Worm (Caenorhabditis elegans) whole organism, L1 larva: ENCODE results near the gene sth-1.

ENCODE experiments used
- C16A3.4 ChIP-seq: fragments of 150-350 bp; optimal IDR thresholded peaks from 2 replicates; lab custom pipeline; 2014; ENCODE audit warnings: missing biosample characterization, missing genetic modification characterization
- F16B12.6 ChIP-seq: fragments of 150-350 bp; optimal IDR thresholded peaks from 2 replicates; lab custom pipeline; 2014; ENCODE audit warnings: missing biosample characterization, missing genetic modification characterization
- aha-1 ChIP-seq: fragments of 150-350 bp; optimal IDR thresholded peaks from 2 replicates; lab custom pipeline; 2014; ENCODE audit warnings: missing biosample characterization, missing genetic modification characterization
- alr-1 ChIP-seq: fragments of 200-800 bp; sonication (Bioruptor generic); optimal IDR thresholded peaks from 2 replicates; lab custom pipeline; 2018; ENCODE audit warnings: borderline replicate concordance, mild to moderate bottlenecking, missing genetic modification characterization, missing compliant biosample characterization
- ama-1 ChIP-seq: fragments of 150-350 bp; optimal IDR thresholded peaks from 2 replicates; lab custom pipeline; 2014
- ces-1 ChIP-seq: fragments of 150-350 bp; optimal IDR thresholded peaks from 2 replicates; lab custom pipeline; 2014; ENCODE audit warnings: missing biosample characterization, missing genetic modification reagents, missing genetic modification characterization
- dsc-1 ChIP-seq: sonication (generic microtip); optimal IDR thresholded peaks from 2 replicates; lab custom pipeline; 2016; ENCODE audit warnings: mild to moderate bottlenecking, missing genetic modification characterization, missing compliant biosample characterization
- efl-1 ChIP-seq, 4 experiments: fragments of 150-350 bp; optimal IDR thresholded peaks in 3 of 4; peaks in 1 of 4; 1 replicate in 1 of 4; 2 replicates in 3 of 4; lab custom pipeline; 2014; ENCODE audit warnings: missing biosample characterization in 2 of 4, missing genetic modification characterization in 2 of 4, missing genetic modification reagents in 2 of 4
- efl-3 ChIP-seq: fragments of 200-800 bp; sonication (Bioruptor generic); optimal IDR thresholded peaks from 2 replicates; lab custom pipeline; 2018; ENCODE audit warnings: mild to moderate bottlenecking, missing genetic modification characterization, missing compliant biosample characterization
- egl-27 ChIP-seq, 2 experiments: fragments of 150-350 bp in 1 of 2; sonication (generic microtip); optimal IDR thresholded peaks; 3 replicates each; lab custom pipeline; 2017 to 2018; ENCODE audit warnings: missing biosample characterization in 2 of 2, missing genetic modification characterization in 2 of 2, missing genetic modification reagents in 2 of 2
- fkh-4 ChIP-seq: sonication (generic microtip); optimal IDR thresholded peaks from 2 replicates; lab custom pipeline; 2016; ENCODE audit warnings: missing compliant biosample characterization, missing genetic modification characterization, borderline replicate concordance
- hlh-17 ChIP-seq: fragments of 200-800 bp; sonication (Bioruptor generic); optimal IDR thresholded peaks from 2 replicates; lab custom pipeline; 2018; ENCODE audit warnings: missing genetic modification characterization, mild to moderate bottlenecking, missing compliant biosample characterization, moderate library complexity, borderline replicate concordance
- hlh-4 ChIP-seq: sonication (generic microtip); optimal IDR thresholded peaks from 2 replicates; lab custom pipeline; 2016; ENCODE audit warnings: mild to moderate bottlenecking, missing genetic modification characterization, missing compliant biosample characterization
- irx-1 ChIP-seq: sonication (generic microtip); optimal IDR thresholded peaks from 2 replicates; lab custom pipeline; 2016; ENCODE audit warnings: missing genetic modification characterization, missing compliant biosample characterization
- lin-13 ChIP-seq: fragments of 150-350 bp; optimal IDR thresholded peaks from 2 replicates; lab custom pipeline; 2014; ENCODE audit warnings: missing biosample characterization, missing genetic modification reagents, missing genetic modification characterization
- lir-3 ChIP-seq: sonication (generic microtip); optimal IDR thresholded peaks from 2 replicates; lab custom pipeline; 2016; ENCODE audit warnings: mild to moderate bottlenecking, missing genetic modification characterization, moderate library complexity, missing compliant biosample characterization; ENCODE audit not compliant: poor library complexity
- lsy-2 ChIP-seq, 2 experiments: fragments of 150-350 bp; optimal IDR thresholded peaks; 2 replicates each; lab custom pipeline; 2014; ENCODE audit warnings: missing biosample characterization in 2 of 2, missing genetic modification characterization in 2 of 2
- mab-9 ChIP-seq: fragments of 200-800 bp; sonication (Bioruptor generic); IDR thresholded peaks from 2 replicates; pipeline ENCODE4 v1.3.6; 2022; ENCODE audit warnings: missing genetic modification reagents, missing genetic modification characterization, missing compliant biosample characterization
- mdl-1 ChIP-seq, 2 experiments: fragments of 150-350 bp; optimal IDR thresholded peaks; 2 replicates each; lab custom pipeline; 2014 to 2017; ENCODE audit warnings: missing biosample characterization in 2 of 2, missing genetic modification characterization in 2 of 2, inconsistent platforms in 1 of 2
- mep-1 ChIP-seq: fragments of 150-350 bp; optimal IDR thresholded peaks from 2 replicates; lab custom pipeline; 2014; ENCODE audit warnings: missing biosample characterization, missing genetic modification characterization
- nhr-12 ChIP-seq: sonication (generic microtip); optimal IDR thresholded peaks from 2 replicates; lab custom pipeline; 2017; ENCODE audit warnings: missing biosample characterization, missing genetic modification characterization
- nhr-19 ChIP-seq: fragments of 200-800 bp; sonication (Bioruptor generic); conservative IDR thresholded peaks from 2 replicates; pipeline ENCODE4 v1.3.6; 2022; ENCODE audit warnings: missing genetic modification characterization, missing compliant biosample characterization
- nhr-28 ChIP-seq: fragments of 150-350 bp; optimal IDR thresholded peaks from 2 replicates; lab custom pipeline; 2014; ENCODE audit warnings: missing biosample characterization, missing genetic modification characterization
- nhr-47 ChIP-seq: sonication (generic microtip); optimal IDR thresholded peaks from 2 replicates; lab custom pipeline; 2016; ENCODE audit warnings: mild to moderate bottlenecking, missing genetic modification characterization, moderate library complexity, missing compliant biosample characterization
- nhr-71 ChIP-seq: sonication (generic microtip); optimal IDR thresholded peaks from 2 replicates; lab custom pipeline; 2016; ENCODE audit warnings: mild to moderate bottlenecking, missing genetic modification characterization, moderate library complexity, missing compliant biosample characterization
- nhr-85 ChIP-seq: sonication (generic microtip); peaks from one replicate; lab custom pipeline; 2016; ENCODE audit warnings: missing genetic modification characterization, inconsistent platforms, missing compliant biosample characterization
- nhr-90 ChIP-seq: sonication (generic microtip); optimal IDR thresholded peaks from 2 replicates; lab custom pipeline; 2016; ENCODE audit warnings: mild to moderate bottlenecking, missing genetic modification characterization, missing compliant biosample characterization; ENCODE audit not compliant: poor library complexity
- pqm-1 ChIP-seq: sonication (generic microtip); optimal IDR thresholded peaks from 3 replicates; lab custom pipeline; 2017; ENCODE audit warnings: missing biosample characterization, missing genetic modification characterization
- snu-23 ChIP-seq: sonication (generic microtip); optimal IDR thresholded peaks from 2 replicates; lab custom pipeline; 2016; ENCODE audit warnings: missing genetic modification characterization, missing compliant biosample characterization
- sptf-1 ChIP-seq: fragments of 150-350 bp; optimal IDR thresholded peaks from 2 replicates; lab custom pipeline; 2014; ENCODE audit warnings: missing biosample characterization, missing genetic modification characterization
- sup-37 ChIP-seq: fragments of 200-800 bp; sonication (Bioruptor generic); optimal IDR thresholded peaks from 2 replicates; lab custom pipeline; 2018; ENCODE audit warnings: mild to moderate bottlenecking, missing genetic modification characterization, missing compliant biosample characterization
- unc-86 ChIP-seq: sonication (generic microtip); optimal IDR thresholded peaks from 2 replicates; lab custom pipeline; 2016; ENCODE audit warnings: missing genetic modification characterization, missing compliant biosample characterization
- unc-98 ChIP-seq: fragments of 200-800 bp; sonication (Bioruptor generic); IDR thresholded peaks from 2 replicates; pipeline ENCODE4 v1.3.6; 2022; ENCODE audit warnings: missing genetic modification characterization, missing compliant biosample characterization
- vab-15 ChIP-seq: sonication (generic microtip); optimal IDR thresholded peaks from 2 replicates; lab custom pipeline; 2017; ENCODE audit warnings: missing genotype, mild to moderate bottlenecking, missing genetic modification characterization, missing compliant biosample characterization

The sth-1 gene

DNA sequence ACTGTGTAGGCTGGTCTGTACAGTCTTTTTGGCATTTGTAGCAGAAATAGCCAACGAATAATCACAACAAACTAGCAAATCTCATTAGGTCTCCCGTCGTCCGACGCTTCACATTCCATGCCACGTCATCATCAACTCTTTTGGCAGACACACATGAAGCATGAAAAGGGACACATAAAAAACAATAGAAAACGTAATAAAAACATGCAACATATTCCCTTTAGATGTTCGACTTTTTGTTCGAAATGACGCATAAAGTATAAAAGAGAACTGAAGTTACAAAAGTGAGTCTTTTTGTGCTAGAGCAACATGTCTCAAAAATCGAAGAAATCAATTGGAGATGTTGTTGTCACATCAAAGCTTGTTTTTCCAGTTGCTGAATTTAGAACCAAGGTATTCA lies at the start of gene sth-1:
Gene sth-1 (plus strand): TSS at position 301 of the 400 bp plus-strand sequence.
- no peak for TF ChIP-seq efl-3
- TF ChIP-seq nhr-85 (tag; lab: Kevin White, UChicago): no peak

DNA sequence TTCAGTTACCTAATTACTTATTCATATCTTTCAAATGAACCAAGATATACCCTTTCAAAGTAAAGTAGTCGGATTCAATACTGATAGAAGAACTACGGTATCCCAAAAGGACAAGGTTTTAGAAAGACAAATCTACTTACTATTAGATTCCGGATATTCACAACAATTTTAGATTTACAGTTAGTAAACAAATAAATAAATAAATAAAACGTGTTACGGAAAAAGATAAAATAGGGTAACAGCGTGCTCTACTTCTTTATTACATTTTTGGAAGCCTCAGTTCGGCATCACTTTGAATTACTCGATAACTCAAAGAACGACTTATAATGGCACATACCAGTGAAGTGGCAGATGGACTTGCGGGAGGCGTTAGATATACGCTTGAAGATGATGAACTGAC lies 47.0 kb upstream of the sth-1 start, which contains the start of gene Y97E10AR.8:
Gene Y97E10AR.8 (plus strand): TSS at position 301 of the 400 bp plus-strand sequence.
- TF ChIP-seq F16B12.6 (no peak), alr-1 (tag; lab: Kevin White, UChicago) (no peak), sup-37 (GFP tag; lab: Kevin White, UChicago) (no peak), lsy-2 (tag; optimal IDR thresholded peaks at IDR 0.05; lab: Kevin White, UChicago) (no peak), efl-3 (no peak), nhr-85 (tag; lab: Kevin White, UChicago) (no peak), mdl-1 (tag; optimal IDR thresholded peaks at IDR 0.05; lab: Kevin White, UChicago) (no peak), pqm-1 (tag; lab: Kevin White, UChicago) (no peak), mab-9 (GFP tag; lab: Robert Waterston, UW) (no peak), hlh-17 (GFP tag; lab: Kevin White, UChicago) (no peak), fkh-4 (tag; lab: Kevin White, UChicago) (no peak), sptf-1 (tag; lab: Kevin White, UChicago) (no peak), lin-13 (GFP tag; lab: Kevin White, UChicago) (no peak), ces-1 (GFP tag; lab: Kevin White, UChicago) (no peak), unc-86 (tag; lab: Kevin White, UChicago) (no peak)

DNA sequence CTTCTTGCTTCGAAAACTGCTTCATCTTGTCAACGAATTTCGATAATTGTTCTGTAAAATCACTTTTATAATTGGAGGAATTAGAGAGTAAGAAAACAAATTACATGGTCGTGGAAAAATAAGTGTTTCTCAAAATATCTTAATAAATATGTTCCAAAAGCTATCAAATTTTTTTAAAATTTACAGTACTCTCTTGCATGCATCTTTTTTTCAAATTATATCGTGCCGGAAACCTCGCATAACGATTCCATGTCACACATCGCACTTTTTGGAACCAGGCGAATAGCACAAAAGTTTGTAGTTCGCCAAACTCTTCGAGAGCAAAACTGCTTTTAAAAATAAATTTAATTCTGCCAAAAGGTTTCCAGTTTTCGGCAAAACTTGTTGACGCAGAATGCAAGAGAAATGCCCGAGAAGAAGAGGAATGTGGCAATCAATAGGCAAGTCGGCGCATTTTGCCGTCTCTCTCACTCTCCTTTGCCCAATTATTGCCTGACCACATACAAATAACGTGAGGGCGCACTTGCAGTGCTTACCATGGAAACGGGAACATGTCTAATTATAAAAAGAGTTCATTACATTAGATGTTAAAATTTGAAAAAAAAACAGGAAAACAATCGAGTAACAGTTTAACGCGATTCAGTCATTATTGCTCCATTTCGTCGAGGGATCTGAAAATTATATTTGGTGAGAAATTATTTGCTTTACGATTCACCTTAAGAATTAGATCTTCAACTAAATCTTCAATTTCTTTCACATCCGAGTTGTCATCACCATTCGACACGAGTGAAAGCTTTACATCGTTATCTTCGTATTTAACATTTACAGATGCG lies 44.3 kb upstream of the sth-1 start, which contains the start of gene Y97E10AR.3:
Gene Y97E10AR.3 (minus strand): TSS at position 51 of the 833 bp plus-strand sequence.
- TF ChIP-seq nhr-47 (tag; lab: Kevin White, UChicago) (no peak), nhr-12 (tag; lab: Kevin White, UChicago) (no peak), vab-15 (tag; lab: Kevin White, UChicago) (no peak), nhr-71 (tag; lab: Kevin White, UChicago) (no peak), snu-23 (GFP tag; lab: Kevin White, UChicago) (no peak)

DNA sequence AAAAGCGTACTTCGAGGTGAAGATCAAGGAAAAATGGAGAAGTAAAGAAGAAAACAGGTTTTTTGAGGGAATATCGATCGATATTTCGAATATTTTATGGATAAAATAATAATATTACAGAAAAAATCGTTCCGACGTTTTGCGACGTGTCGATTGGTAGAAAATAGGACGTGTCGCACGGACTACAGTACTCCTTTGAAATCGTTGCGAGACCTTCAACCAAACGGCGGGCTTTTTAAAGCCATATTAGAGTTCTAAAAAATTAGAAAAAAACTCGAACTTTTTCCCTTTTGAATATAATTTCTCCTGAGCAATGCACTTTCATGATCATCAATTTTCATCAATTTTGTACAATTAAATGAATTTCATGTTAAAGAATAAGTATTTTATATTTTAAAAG lies 41.8 kb upstream of the sth-1 start, which contains the start of gene Y97E10AR.4:
Gene Y97E10AR.4 (minus strand): TSS at position 131 of the 400 bp plus-strand sequence.
- TF ChIP-seq alr-1 (tag; lab: Kevin White, UChicago) (no peak), nhr-85 (tag; lab: Kevin White, UChicago) (peak; percentile 42), nhr-19 (no peak), mab-9 (GFP tag; lab: Robert Waterston, UW) (no peak)

DNA sequence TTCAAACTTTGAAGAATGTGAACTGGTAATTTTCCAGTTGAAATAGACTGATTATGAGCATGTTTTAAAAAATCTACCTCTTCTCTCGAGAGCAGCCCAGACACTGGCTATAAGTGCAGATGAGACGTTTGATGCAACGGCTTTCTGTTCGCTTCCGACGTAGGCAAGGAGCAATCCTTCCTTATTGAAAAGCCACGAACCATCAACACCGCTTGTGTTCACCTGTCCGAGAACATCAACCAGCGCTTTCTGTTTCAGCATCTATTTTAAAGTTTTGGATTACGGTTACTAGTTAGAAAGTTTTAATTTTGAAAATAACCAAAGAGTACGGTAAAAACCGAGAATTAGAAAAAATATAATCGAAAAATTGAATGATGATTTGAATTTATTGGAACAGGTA lies 41.1 kb upstream of the sth-1 start, which contains the start of gene lmtr-2:
Gene lmtr-2 (minus strand): TSS at position 261 of the 400 bp plus-strand sequence.
- TF ChIP-seq C16A3.4 (no peak), lir-3 (tag; lab: Kevin White, UChicago) (no peak), ama-1 (lab: Kevin White, UChicago) (peak; percentile 22), mep-1 (tag; lab: Kevin White, UChicago) (no peak), unc-86 (tag; lab: Kevin White, UChicago) (no peak), nhr-28 (tag; lab: Kevin White, UChicago) (no peak), irx-1 (tag; lab: Kevin White, UChicago) (no peak)
- TF ChIP-seq, all 84 proteins: peak for 1

DNA sequence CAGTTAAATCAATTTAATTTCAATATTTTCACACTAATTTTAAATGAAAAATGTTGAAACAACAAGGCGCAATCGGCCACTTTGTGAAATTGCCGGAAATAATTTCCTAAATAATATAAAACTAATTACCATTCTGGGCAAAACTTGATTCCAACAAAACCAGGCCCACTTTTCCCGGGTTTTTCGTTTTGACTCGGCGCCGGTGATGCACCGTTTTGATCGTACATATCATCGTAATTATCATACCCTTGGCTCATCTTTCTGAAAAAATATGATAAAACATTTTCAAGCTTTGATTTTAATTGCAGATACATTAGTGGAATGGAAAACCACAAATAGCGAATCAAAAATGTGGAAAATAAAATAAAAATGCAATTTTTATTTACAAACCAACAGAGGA lies 39.9 kb upstream of the sth-1 start, which contains the start of gene rpb-9:
Gene rpb-9 (minus strand): TSS at position 314 of the 400 bp plus-strand sequence.
- no peak for TF ChIP-seq dsc-1 (tag; lab: Kevin White, UChicago)
- TF ChIP-seq egl-27 (tag; optimal IDR thresholded peaks at IDR 0.05; lab: Kevin White, UChicago): no peak
- TF ChIP-seq nhr-90 (tag; lab: Kevin White, UChicago): no peak
- no peak for TF ChIP-seq unc-98 (GFP tag; lab: Robert Waterston, UW)
- no peak for TF ChIP-seq irx-1 (tag; lab: Kevin White, UChicago)
- TF ChIP-seq hlh-4 (tag; lab: Kevin White, UChicago): no peak
- no peak for TF ChIP-seq efl-1 (optimal IDR thresholded peaks at IDR 0.05; lab: Kevin White, UChicago)
- TF ChIP-seq efl-1 (GFP tag; optimal IDR thresholded peaks at IDR 0.05 in 1 of 2; lab: Kevin White, UChicago): peak in 1 of 2 experiments; percentile 36
- no peak for TF ChIP-seq aha-1
- no peak for TF ChIP-seq C16A3.4
